Worm (Caenorhabditis elegans) whole organism, midembryonic: ENCODE measurements around the gene C06E1.1.

Experiments
- T22C8.4 ChIP-seq: fragments of 200-800 bp; sonication (Bioruptor generic); IDR thresholded peaks from 2 replicates; pipeline ENCODE4 v1.3.6; 2022; ENCODE audit warnings: missing genetic modification characterization, missing compliant biosample characterization
- cog-1 ChIP-seq: sonication (generic microtip); optimal IDR thresholded peaks from 2 replicates; lab custom pipeline; 2016; ENCODE audit warnings: missing genetic modification characterization, missing compliant biosample characterization
- flt-1 ChIP-seq: fragments of 200-800 bp; sonication (Bioruptor generic); IDR thresholded peaks from 2 replicates; pipeline ENCODE4 v1.3.6; 2022; ENCODE audit warnings: missing genetic modification characterization, missing compliant biosample characterization
- klf-2 ChIP-seq: fragments of 200-800 bp; sonication (Bioruptor generic); conservative IDR thresholded peaks from 2 replicates; pipeline ENCODE4 v1.3.6; 2022; ENCODE audit warnings: missing genetic modification reagents, missing genetic modification characterization, missing compliant biosample characterization
- tab-1 ChIP-seq: fragments of 200-800 bp; sonication (Bioruptor generic); IDR thresholded peaks from 2 replicates; pipeline ENCODE4 v1.3.6; 2022; ENCODE audit warnings: missing genetic modification characterization, missing compliant biosample characterization
- ztf-23 ChIP-seq: fragments of 200-800 bp; sonication (Bioruptor generic); IDR thresholded peaks from 2 replicates; pipeline ENCODE4 v1.3.6; 2022; ENCODE audit warnings: missing genetic modification reagents, missing genetic modification characterization, missing compliant biosample characterization
- ztf-29 ChIP-seq: fragments of 200-800 bp; sonication (Bioruptor generic); IDR thresholded peaks from 2 replicates; pipeline ENCODE4 v1.3.6; 2022; ENCODE audit warnings: missing genetic modification reagents, missing genetic modification characterization, missing compliant biosample characterization

ce11 chrIII:8646021-8646420 is 40.4 kb downstream of the C06E1.1 start:
- TF ChIP-seq tab-1 (no peak), ztf-29 (GFP tag; lab: Robert Waterston, UW) (no peak), T22C8.4 (GFP tag; lab: Robert Waterston, UW) (no peak), flt-1 (GFP tag; lab: Robert Waterston, UW) (no peak), cog-1 (tag; lab: Kevin White, UChicago) (no peak), klf-2 (no peak), ztf-23 (no peak)
